Fruit fly (Drosophila melanogaster) whole organism, embryonic: ENCODE results near the gene Gale.
A peak's percentile ranks its signal among the peaks of the same experiment; 100 is the strongest.

Source experiments
- Ada2b ChIP-seq: fragments of 200-800 bp; sonication (Bioruptor generic); IDR thresholded peaks from 2 replicates; pipeline ENCODE4 v1.3.6; 2022; ENCODE audit warnings: missing biosample characterization, missing genetic modification characterization
- Asciz ChIP-seq: fragments of 200-800 bp; sonication (Bioruptor generic); optimal IDR thresholded peaks from 2 replicates; lab custom pipeline; 2017; ENCODE audit warnings: missing biosample characterization, mild to moderate bottlenecking, missing genetic modification characterization, missing genetic modification reagents
- Bgb ChIP-seq: fragments of 200-800 bp; sonication (Bioruptor generic); IDR thresholded peaks from 2 replicates; pipeline ENCODE4 v1.3.6; 2022; ENCODE audit warnings: missing biosample characterization, missing genetic modification characterization; ENCODE audit not compliant: partially characterized antibody
- BtbVII ChIP-seq: fragments of 200-800 bp; sonication (Bioruptor generic); optimal IDR thresholded peaks from 3 replicates; lab custom pipeline; 2017; ENCODE audit warnings: missing biosample characterization, mild to moderate bottlenecking, missing genetic modification characterization
- CG10274 ChIP-seq: fragments of 200-800 bp; sonication (Bioruptor generic); optimal IDR thresholded peaks from 3 replicates; lab custom pipeline; 2017; ENCODE audit warnings: missing biosample characterization, mild to moderate bottlenecking, missing genetic modification characterization
- CG10321 ChIP-seq: fragments of 200-800 bp; sonication (Bioruptor generic); IDR thresholded peaks from 2 replicates; pipeline ENCODE4 v1.3.6; 2022; ENCODE audit warnings: missing biosample characterization, missing genetic modification characterization
- CG11247 ChIP-seq: fragments of 200-800 bp; sonication (Bioruptor generic); IDR thresholded peaks from 2 replicates; pipeline ENCODE4 v1.3.6; 2022; ENCODE audit warnings: missing biosample characterization, missing genetic modification characterization
- CG11504 ChIP-seq: fragments of 200-800 bp; sonication (Bioruptor generic); optimal IDR thresholded peaks from 3 replicates; lab custom pipeline; 2019; ENCODE audit warnings: missing biosample characterization, mild to moderate bottlenecking, missing genetic modification characterization, moderate library complexity
- CG12236 ChIP-seq: fragments of 200-800 bp; sonication (Bioruptor generic); optimal IDR thresholded peaks from 2 replicates; lab custom pipeline; 2016; ENCODE audit warnings: missing biosample characterization, missing genetic modification characterization
- CG13894 ChIP-seq: fragments of 200-800 bp; sonication (Bioruptor generic); optimal IDR thresholded peaks from 3 replicates; lab custom pipeline; 2018; ENCODE audit warnings: missing biosample characterization, mild to moderate bottlenecking, missing genetic modification characterization, moderate library complexity
- CG15073 ChIP-seq: fragments of 200-800 bp; sonication (Bioruptor generic); optimal IDR thresholded peaks from 2 replicates; lab custom pipeline; 2016; ENCODE audit warnings: missing biosample characterization, missing genetic modification characterization
- CG1603 ChIP-seq: fragments of 200-800 bp; sonication (Bioruptor generic); optimal IDR thresholded peaks from 2 replicates; lab custom pipeline; 2019; ENCODE audit warnings: missing biosample characterization, mild to moderate bottlenecking, missing genetic modification characterization, moderate library complexity
- CG16779 ChIP-seq: fragments of 200-800 bp; sonication (Bioruptor generic); IDR thresholded peaks from 2 replicates; pipeline ENCODE4 v1.3.6; 2022; ENCODE audit warnings: missing biosample characterization, missing genetic modification characterization
- CG16815 ChIP-seq: fragments of 200-800 bp; sonication (Bioruptor generic); optimal IDR thresholded peaks from 3 replicates; lab custom pipeline; 2017; ENCODE audit warnings: missing biosample characterization, mild to moderate bottlenecking, missing genetic modification characterization
- CG17385 ChIP-seq: fragments of 200-800 bp; sonication (Bioruptor generic); optimal IDR thresholded peaks from 3 replicates; lab custom pipeline; 2018; ENCODE audit warnings: missing biosample characterization, mild to moderate bottlenecking, missing genetic modification characterization
- CG18476 ChIP-seq: fragments of 200-800 bp; sonication (Bioruptor generic); optimal IDR thresholded peaks from 2 replicates; lab custom pipeline; 2016; ENCODE audit warnings: missing biosample characterization, mild to moderate bottlenecking, missing genetic modification characterization
- CG18599 ChIP-seq: fragments of 200-800 bp; sonication (Bioruptor generic); optimal IDR thresholded peaks from 3 replicates; lab custom pipeline; 2017; ENCODE audit warnings: missing biosample characterization, missing genetic modification characterization, mild to moderate bottlenecking, moderate library complexity, missing genetic modification reagents
- CG7372 ChIP-seq: fragments of 200-800 bp; sonication (Bioruptor generic); IDR thresholded peaks from 2 replicates; pipeline ENCODE4 v1.3.6; 2022; ENCODE audit warnings: missing biosample characterization, missing genetic modification characterization
- CG7987 ChIP-seq: fragments of 200-800 bp; sonication (Bioruptor generic); optimal IDR thresholded peaks from 2 replicates; lab custom pipeline; 2018; ENCODE audit warnings: missing biosample characterization, mild to moderate bottlenecking, missing genetic modification characterization, moderate library complexity
- CG8281 ChIP-seq: fragments of 200-800 bp; sonication (Bioruptor generic); optimal IDR thresholded peaks from 2 replicates; lab custom pipeline; 2018; ENCODE audit warnings: missing biosample characterization, mild to moderate bottlenecking, missing genetic modification characterization, moderate library complexity
- D19B ChIP-seq: fragments of 200-800 bp; sonication (Bioruptor generic); optimal IDR thresholded peaks from 2 replicates; lab custom pipeline; 2017; ENCODE audit warnings: missing biosample characterization, mild to moderate bottlenecking, missing genetic modification characterization
- Dip3 ChIP-seq: fragments of 200-800 bp; sonication (Bioruptor generic); optimal IDR thresholded peaks from 3 replicates; lab custom pipeline; 2016; ENCODE audit warnings: missing biosample characterization, missing genetic modification characterization
- Doc2 ChIP-seq: fragments of 200-800 bp; sonication (Bioruptor generic); IDR thresholded peaks from 2 replicates; pipeline ENCODE4 v1.3.6; 2022; ENCODE audit warnings: missing biosample characterization, missing genetic modification characterization
- Hr39 ChIP-seq: fragments of >200 bp; optimal IDR thresholded peaks from 2 replicates; lab custom pipeline; 2017
- MTF-1 ChIP-seq: fragments of 200-800 bp; sonication (Bioruptor generic); optimal IDR thresholded peaks from 2 replicates; lab custom pipeline; 2018; ENCODE audit warnings: missing biosample characterization, mild to moderate bottlenecking, missing genetic modification characterization, borderline replicate concordance
- Mes4 ChIP-seq: fragments of 200-800 bp; sonication (Bioruptor generic); optimal IDR thresholded peaks from 2 replicates; lab custom pipeline; 2016; ENCODE audit warnings: missing biosample characterization, missing genetic modification characterization
- Mrtf ChIP-seq: fragments of 200-800 bp; sonication (Bioruptor generic); IDR thresholded peaks from 3 replicates; pipeline ENCODE4 v1.3.6; 2022; ENCODE audit warnings: missing biosample characterization, missing genetic modification characterization
- Myb ChIP-seq: fragments of 200-800 bp; sonication (Bioruptor generic); optimal IDR thresholded peaks from 2 replicates; lab custom pipeline; 2016; ENCODE audit warnings: missing biosample characterization, missing genetic modification characterization
- Oaz ChIP-seq: fragments of 200-800 bp; sonication (Bioruptor generic); IDR thresholded peaks from 2 replicates; pipeline ENCODE4 v1.3.6; 2022; ENCODE audit warnings: missing biosample characterization, missing genetic modification characterization
- PHDP ChIP-seq: fragments of 200-800 bp; sonication (Bioruptor generic); optimal IDR thresholded peaks from 3 replicates; lab custom pipeline; 2018; ENCODE audit warnings: missing biosample characterization, mild to moderate bottlenecking, missing genetic modification characterization, moderate library complexity
- Pdp1 ChIP-seq, 2 experiments: fragments of 200-800 bp; sonication (Bioruptor generic); optimal IDR thresholded peaks; 3 replicates each; lab custom pipeline; 2016; ENCODE audit warnings: missing biosample characterization in 2 of 2, missing genetic modification characterization in 2 of 2, mild to moderate bottlenecking in 1 of 2, moderate library complexity in 1 of 2
- Sry-β ChIP-seq: fragments of 200-800 bp; sonication (Bioruptor generic); optimal IDR thresholded peaks from 2 replicates; lab custom pipeline; 2018; ENCODE audit warnings: missing biosample characterization, mild to moderate bottlenecking, missing genetic modification characterization, moderate library complexity
- Tbp ChIP-seq: fragments of >200 bp; optimal IDR thresholded peaks from 2 replicates; lab custom pipeline; 2018; ENCODE audit warnings: missing biosample characterization, missing genetic modification characterization
- bbx ChIP-seq: fragments of 200-800 bp; sonication (Bioruptor generic); IDR thresholded peaks from 2 replicates; pipeline ENCODE4 v1.3.6; 2022; ENCODE audit warnings: missing biosample characterization, missing genetic modification characterization; ENCODE audit not compliant: partially characterized antibody
- br ChIP-seq: fragments of >200 bp; optimal IDR thresholded peaks from 2 replicates; lab custom pipeline; 2017
- cas ChIP-seq: fragments of 200-800 bp; sonication (Bioruptor generic); IDR thresholded peaks from 2 replicates; pipeline ENCODE4 v1.3.6; 2022; ENCODE audit warnings: missing biosample characterization, missing genetic modification characterization
- crc ChIP-seq: fragments of 200-800 bp; sonication (Bioruptor generic); optimal IDR thresholded peaks from 2 replicates; lab custom pipeline; 2016; ENCODE audit warnings: missing biosample characterization, missing genetic modification characterization
- dan ChIP-seq: fragments of 200-800 bp; sonication (Bioruptor generic); IDR thresholded peaks from 2 replicates; pipeline ENCODE4 v1.3.6; 2022; ENCODE audit warnings: missing biosample characterization, missing genetic modification characterization
- grau ChIP-seq: fragments of 200-800 bp; optimal IDR thresholded peaks from 3 replicates; lab custom pipeline; 2019; ENCODE audit warnings: missing biosample characterization, mild to moderate bottlenecking, missing genetic modification characterization, moderate library complexity
- hbn ChIP-seq: fragments of 200-800 bp; sonication (Bioruptor generic); IDR thresholded peaks from 2 replicates; pipeline ENCODE4 v1.3.6; 2022; ENCODE audit warnings: missing biosample characterization, missing genetic modification characterization; ENCODE audit not compliant: partially characterized antibody
- hkb ChIP-seq, 2 experiments: fragments of 200-800 bp in 1 of 2; fragments of >200 bp in 1 of 2; sonication (Bioruptor generic) in 1 of 2; IDR thresholded peaks in 1 of 2; optimal IDR thresholded peaks in 1 of 2; 2 replicates each; pipeline versions ENCODE4 v1.3.6 to Lab custom; 2017 to 2022; ENCODE audit warnings: missing biosample characterization in 1 of 2, missing genetic modification characterization in 1 of 2
- insv ChIP-seq, 2 experiments: fragments of 200-800 bp; sonication (Bioruptor generic); optimal IDR thresholded peaks; 3 replicates each; lab custom pipeline; 2016 to 2018; ENCODE audit warnings: missing biosample characterization in 2 of 2, missing genetic modification characterization in 2 of 2
- kah ChIP-seq: fragments of 200-800 bp; sonication (Bioruptor generic); optimal IDR thresholded peaks from 2 replicates; lab custom pipeline; 2018; ENCODE audit warnings: missing biosample characterization, mild to moderate bottlenecking, missing genetic modification characterization
- lilli ChIP-seq: fragments of 200-800 bp; sonication (Bioruptor generic); optimal IDR thresholded peaks from 3 replicates; lab custom pipeline; 2016; ENCODE audit warnings: missing biosample characterization, missing genetic modification characterization
- maf-S ChIP-seq: fragments of 200-800 bp; sonication (Bioruptor generic); optimal IDR thresholded peaks from 2 replicates; lab custom pipeline; 2016; ENCODE audit warnings: missing biosample characterization, missing genetic modification characterization
- ranshi ChIP-seq: fragments of 200-800 bp; sonication (Bioruptor generic); IDR thresholded peaks from 2 replicates; pipeline ENCODE4 v1.3.6; 2022; ENCODE audit warnings: missing biosample characterization, missing genetic modification characterization
- tll ChIP-seq, 2 experiments: fragments of 200-800 bp in 1 of 2; fragments of >200 bp in 1 of 2; sonication (Bioruptor generic) in 1 of 2; optimal IDR thresholded peaks; 2 replicates each; lab custom pipeline; 2017 to 2019; ENCODE audit warnings: missing biosample characterization in 2 of 2, missing genetic modification characterization in 2 of 2, mild to moderate bottlenecking in 1 of 2, moderate library complexity in 1 of 2
- vnd ChIP-seq: fragments of 200-800 bp; sonication (Bioruptor generic); IDR thresholded peaks from 3 replicates; pipeline ENCODE4 v1.3.6; 2022; ENCODE audit warnings: missing biosample characterization, missing genetic modification characterization; ENCODE audit not compliant: partially characterized antibody

The Gale gene

DNA sequence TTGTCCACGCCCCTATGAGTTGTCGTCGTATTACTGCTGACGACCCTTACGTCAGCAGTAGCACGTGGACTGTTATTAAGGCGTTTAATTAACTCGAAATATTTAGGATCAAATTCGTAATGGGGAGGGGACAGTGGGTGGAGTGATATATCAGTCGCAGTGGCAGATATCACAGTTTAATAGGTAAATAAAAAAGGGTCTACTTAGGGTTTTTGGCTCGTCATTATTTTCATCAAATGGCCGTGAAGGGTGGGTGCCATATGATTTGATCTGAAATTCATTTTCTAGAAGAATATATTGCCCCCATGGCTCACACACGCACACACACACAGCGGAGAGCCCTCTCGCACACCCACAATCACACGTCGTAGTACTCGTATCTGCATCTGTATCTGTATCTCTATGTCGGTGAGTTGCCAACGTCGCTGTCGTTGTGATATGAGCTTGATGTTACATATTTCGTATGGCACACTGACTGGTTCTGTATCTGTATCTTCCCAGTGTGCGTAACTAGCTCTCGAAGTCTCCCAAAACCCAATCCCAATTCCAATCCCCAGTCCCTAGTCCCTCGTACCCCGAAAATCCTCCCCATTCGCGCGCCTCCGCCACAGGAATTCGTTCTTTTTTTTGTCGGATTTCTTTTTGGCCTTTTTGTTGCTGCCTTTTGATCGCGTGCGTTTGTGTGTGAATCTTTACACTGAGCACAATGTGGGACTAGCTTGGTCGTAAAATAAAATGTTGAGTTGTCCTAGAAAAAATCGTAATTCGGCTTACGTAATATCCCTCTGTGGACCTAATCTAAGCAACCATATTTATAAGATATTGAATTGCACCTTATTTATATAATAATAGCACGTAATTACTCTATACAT, 21.6 kb upstream of the Gale start (continued):
- TF ChIP-seq crc (GFP tag; lab: Kevin White, UChicago) (no peak), CG18476 (GFP tag; lab: Kevin White, UChicago) (no peak), CG16779 (GFP tag; lab: Robert Waterston, UW) (0 out of 2 replicates have a peak, but pooled peaks have one; percentile 29), CG12236 (no peak), Asciz (no peak), CG10274 (GFP tag; lab: Kevin White, UChicago) (peak; percentile 23), CG13894 (tag; lab: Kevin White, UChicago) (peak; percentile 74), hbn (GFP tag; lab: Robert Waterston, UW) (no peak), CG1603 (tag; lab: Kevin White, UChicago) (peak; percentile 48), CG7372 (GFP tag; lab: Robert Waterston, UW) (peak; percentile 65), PHDP (tag; lab: Kevin White, UChicago) (no peak), CG8281 (peak; percentile 2), cas (GFP tag; lab: Robert Waterston, UW) (no peak), CG15073 (GFP tag; lab: Kevin White, UChicago) (no peak), CG10321 (no peak), D19B (GFP tag; lab: Kevin White, UChicago) (no peak), kah (GFP tag; lab: Kevin White, UChicago) (no peak), grau (tag; lab: Kevin White, UChicago) (peak; percentile 47), ranshi (GFP tag; lab: Robert Waterston, UW) (peak; percentile 47; the same call in 1 of the 2 replicates), Ada2b (GFP tag; lab: Robert Waterston, UW) (peak; percentile 54; the same call in 1 of the 2 replicates), insv (GFP tag; optimal IDR thresholded peaks at IDR 0.05; lab: Kevin White, UChicago) (no peak), maf-S (GFP tag; lab: Kevin White, UChicago) (peak; percentile 13), Bgb (no peak; the same call in 1 of the 2 replicates), CG17385 (GFP tag; lab: Kevin White, UChicago) (peak; percentile 7), bbx (GFP tag; lab: Robert Waterston, UW) (0 out of 2 replicates have a peak, but pooled peaks have one; percentile 20), CG11504 (tag; lab: Kevin White, UChicago) (peak; percentile 24), dan (GFP tag; lab: Robert Waterston, UW) (no peak), Mes4 (GFP tag; lab: Kevin White, UChicago) (no peak), BtbVII (GFP tag; lab: Kevin White, UChicago) (peak; percentile 52), MTF-1 (GFP tag; lab: Kevin White, UChicago) (no peak), CG18599 (GFP tag; lab: Kevin White, UChicago) (peak; percentile 34), Pdp1 (GFP tag; optimal IDR thresholded peaks at IDR 0.05; lab: Kevin White, UChicago) (peak; percentile 27 to 87), Dip3 (no peak), vnd (GFP tag; lab: Robert Waterston, UW) (no peak), Sry-β (GFP tag; lab: Kevin White, UChicago) (no peak), CG11247 (GFP tag; lab: Robert Waterston, UW) (peak; percentile 47; the same call in 1 of the 2 replicates), CG16815 (GFP tag; lab: Kevin White, UChicago) (no peak), Hr39 (lab: Kevin White, UChicago) (no peak), CG7987 (GFP tag; lab: Kevin White, UChicago) (no peak), Doc2 (no peak), br (lab: Kevin White, UChicago) (no peak), hkb (optimal IDR thresholded peaks at IDR 0.05; lab: Kevin White, UChicago) (no peak), hkb (GFP tag; IDR thresholded peaks at IDR 0.05; lab: Robert Waterston, UW) (peak; percentile 33), Mrtf (GFP tag; lab: Robert Waterston, UW) (peak; percentile 73), Oaz (GFP tag; lab: Robert Waterston, UW) (peak; percentile 64; the same call in 1 of the 2 replicates), Myb (GFP tag; lab: Kevin White, UChicago) (no peak), Tbp (GFP tag; lab: Kevin White, UChicago) (no peak), tll (GFP tag; optimal IDR thresholded peaks at IDR 0.05; lab: Kevin White, UChicago) (no peak), lilli (peak; percentile 54)
